Fruit fly (Drosophila melanogaster): ENCODE results near the gene Or67c.

dm6 chr3L:10204669-10205068 is 39.8 kb downstream of the Or67c start:
- TF ChIP-seq CG7045 (GFP tag; optimal IDR thresholded peaks at IDR 0.05) = no peak
- no peak for TF ChIP-seq pad (GFP tag; optimal IDR thresholded peaks at IDR 0.05)
- TF ChIP-seq Clk (GFP tag; optimal IDR thresholded peaks at IDR 0.05) = no peak
- no peak for TF ChIP-seq tj (GFP tag; optimal IDR thresholded peaks at IDR 0.05)
- TF ChIP-seq CG33017 (tag; optimal IDR thresholded peaks at IDR 0.05) = no peak
- no peak for TF ChIP-seq Crg-1 (GFP tag; optimal IDR thresholded peaks at IDR 0.05)
- no peak for TF ChIP-seq cic (GFP tag; optimal IDR thresholded peaks at IDR 0.05)
- no peak for TF ChIP-seq CG5204 (GFP tag; optimal IDR thresholded peaks at IDR 0.05)
- TF ChIP-seq Mnt (GFP tag; optimal IDR thresholded peaks at IDR 0.05) = no peak
- no peak for TF ChIP-seq Hr96 (GFP tag; optimal IDR thresholded peaks at IDR 0.05)
- no peak for TF ChIP-seq cnc (optimal IDR thresholded peaks at IDR 0.05)
- no peak for TF ChIP-seq CG7101 (tag; optimal IDR thresholded peaks at IDR 0.05)

Data from whole organism, adult.